Worm (Caenorhabditis elegans): ENCODE measurements around the gene nhr-229.

DNA sequence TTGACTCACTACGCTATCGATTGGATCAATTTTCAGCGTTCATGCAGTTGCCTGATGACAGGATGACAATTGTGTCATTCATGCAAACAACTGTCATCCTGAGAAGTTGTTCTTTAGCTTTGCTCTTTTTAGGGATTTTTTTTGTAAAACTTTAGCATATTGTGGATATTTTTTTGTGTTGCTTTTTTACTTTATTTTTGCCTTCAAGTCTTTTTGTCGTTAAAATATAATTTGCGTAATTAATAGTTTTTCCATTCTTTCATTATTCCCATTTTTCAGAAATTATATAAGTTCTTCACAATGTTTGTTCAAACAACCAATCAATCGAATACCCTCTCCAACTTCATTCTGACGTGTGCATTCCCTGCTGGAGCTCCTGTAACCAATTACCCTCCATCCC, 10.2 kb upstream of the nhr-229 start, which contains the start of gene Y116A8C.20:
- TF ChIP-seq ama-1 (optimal IDR thresholded peaks at IDR 0.05): no peak
- TF ChIP-seq ztf-11 (tag; optimal IDR thresholded peaks at IDR 0.05): no peak
- TF ChIP-seq ceh-16 (tag; optimal IDR thresholded peaks at IDR 0.05): no peak
- no peak for TF ChIP-seq skn-1 (tag; optimal IDR thresholded peaks at IDR 0.05)
- TF ChIP-seq elt-3 (tag; optimal IDR thresholded peaks at IDR 0.05): no peak
- no peak for TF ChIP-seq ztf-1 (GFP tag; conservative IDR thresholded peaks at IDR 0.05)
- no peak for TF ChIP-seq snpc-4 (tag; optimal IDR thresholded peaks at IDR 0.05)
- TF ChIP-seq nhr-23 (tag; optimal IDR thresholded peaks at IDR 0.05): no peak
- TF ChIP-seq nhr-25 (tag; optimal IDR thresholded peaks at IDR 0.05): no peak
- no peak for TF ChIP-seq lin-13 (GFP tag; optimal IDR thresholded peaks at IDR 0.05)
- TF ChIP-seq blmp-1 (tag; optimal IDR thresholded peaks at IDR 0.05; ENCODE audit: insufficient read depth): no peak
- no peak for TF ChIP-seq nhr-129 (tag; optimal IDR thresholded peaks at IDR 0.05)
- no peak for TF ChIP-seq nhr-11 (tag; optimal IDR thresholded peaks at IDR 0.05)

All from whole organism, L2 larva.